Worm (Caenorhabditis elegans): ENCODE results near the gene plc-4.

- no peak for TF ChIP-seq dao-5 (tag; optimal IDR thresholded peaks at IDR 0.05)
- TF ChIP-seq him-1 (tag; optimal IDR thresholded peaks at IDR 0.05) = no peak
Observed at ce11 chrIV:7532360-7532759, 19.9 kb upstream of the plc-4 start, which contains the start of gene R05G6.1.
